Fruit fly (Drosophila melanogaster): Measurements from ENCODE around the gene Meltrin.

Gene Meltrin

dm6 chr3R:14691019-14691777 lies 5.9 kb downstream of the Meltrin start (continued):
- TF ChIP-seq CG1832 (GFP tag; optimal IDR thresholded peaks at IDR 0.05) = no peak
- no peak for TF ChIP-seq crp (GFP tag; optimal IDR thresholded peaks at IDR 0.05)
- peak; percentile 28 for TF ChIP-seq tio (GFP tag; optimal IDR thresholded peaks at IDR 0.05)

dm6 chr3R:14690065-14690464 lies 7.0 kb downstream of the Meltrin start:
- TF ChIP-seq Optix (GFP tag; IDR thresholded peaks at IDR 0.05) (no peak), CG2199 (GFP tag; IDR thresholded peaks at IDR 0.05) (peak; percentile 87; the same call in 1 of the 3 replicates), h (optimal IDR thresholded peaks at IDR 0.05) (no peak), Kr (GFP tag; optimal IDR thresholded peaks at IDR 0.05) (no peak), Hr78 (GFP tag; optimal IDR thresholded peaks at IDR 0.05) (peak in 1 of 2 experiments; percentile 37), Pdp1 (GFP tag; optimal IDR thresholded peaks at IDR 0.05) (no peak), CG15601 (tag; optimal IDR thresholded peaks at IDR 0.05) (no peak), CG10979 (tag; optimal IDR thresholded peaks at IDR 0.05) (no peak), Sin3A (optimal IDR thresholded peaks at IDR 0.05) (no peak), chinmo (GFP tag; IDR thresholded peaks at IDR 0.05; ENCODE audit: partially characterized antibody) (0 out of 4 replicates have a peak, but pooled peaks have one; percentile 45), sens (GFP tag) (peak; percentile 20)

- TF ChIP-seq vnd (GFP tag; IDR thresholded peaks at IDR 0.05; ENCODE audit: partially characterized antibody) = no peak
- TF ChIP-seq Opbp (GFP tag; IDR thresholded peaks at IDR 0.05; ENCODE audit: partially characterized antibody) = no peak
- peak; percentile 47 for TF ChIP-seq Med (GFP tag)
- TF ChIP-seq chinmo (GFP tag; IDR thresholded peaks at IDR 0.05; ENCODE audit: partially characterized antibody) = 0 out of 4 replicates have a peak, but pooled peaks have one; percentile 55
- TF ChIP-seq sd (tag; optimal IDR thresholded peaks at IDR 0.05) = peak; percentile 24
Observed at dm6 chr3R:14687296-14687695, 9.8 kb downstream of the Meltrin start.

dm6 chr3R:14683928-14684327 lies 13.2 kb downstream of the Meltrin start:
- TF ChIP-seq H2.0 (GFP tag; IDR thresholded peaks at IDR 0.05) (0 out of 2 replicates have a peak, but pooled peaks have one; percentile 6), ara (GFP tag; IDR thresholded peaks at IDR 0.05) (0 out of 2 replicates have a peak, but pooled peaks have one; percentile 33), esg (GFP tag; conservative IDR thresholded peaks at IDR 0.05) (0 out of 2 replicates have a peak, but pooled peaks have one; percentile 11), CG10543 (GFP tag; optimal IDR thresholded peaks at IDR 0.05) (no peak), sens (GFP tag) (peak; percentile 83), sr (GFP tag; IDR thresholded peaks at IDR 0.05) (no peak), CG11398 (GFP tag; optimal IDR thresholded peaks at IDR 0.05) (no peak), Atf6 (GFP tag; IDR thresholded peaks at IDR 0.05) (no peak), CG4820 (GFP tag; optimal IDR thresholded peaks at IDR 0.05) (no peak), CG32532 (GFP tag; IDR thresholded peaks at IDR 0.05) (0 out of 2 replicates have a peak, but pooled peaks have one; percentile 32), tgo (GFP tag; IDR thresholded peaks at IDR 0.05) (peak; percentile 30; the same call in 1 of the 3 replicates), so (GFP tag; IDR thresholded peaks at IDR 0.05) (0 out of 3 replicates have a peak, but pooled peaks have one; percentile 25), CG7839 (tag; optimal IDR thresholded peaks at IDR 0.05) (peak; percentile 6), nmo (GFP tag; optimal IDR thresholded peaks at IDR 0.05) (peak; percentile 7), otp (GFP tag; IDR thresholded peaks at IDR 0.05) (0 out of 3 replicates have a peak, but pooled peaks have one; percentile 17), prd (optimal IDR thresholded peaks at IDR 0.05) (no peak), prd (GFP tag; IDR thresholded peaks at IDR 0.05) (peak; percentile 38; the same call in 1 of the 3 replicates), vvl (GFP tag; IDR thresholded peaks at IDR 0.05) (0 out of 2 replicates have a peak, but pooled peaks have one; percentile 20), CG14441 (GFP tag; IDR thresholded peaks at IDR 0.05) (0 out of 2 replicates have a peak, but pooled peaks have one; percentile 15), CG31441 (GFP tag; IDR thresholded peaks at IDR 0.05) (0 out of 2 replicates have a peak, but pooled peaks have one; percentile 32), Med (GFP tag) (peak; percentile 25), Drgx (GFP tag; IDR thresholded peaks at IDR 0.05) (peak; percentile 79), CG11504 (tag; optimal IDR thresholded peaks at IDR 0.05) (peak; percentile 4), CG13424 (tag; optimal IDR thresholded peaks at IDR 0.05) (no peak), fd64A (GFP tag; optimal IDR thresholded peaks at IDR 0.05) (no peak), row (GFP tag; IDR thresholded peaks at IDR 0.05) (peak; percentile 34; the same call in 1 of the 3 replicates), CG18262 (tag; optimal IDR thresholded peaks at IDR 0.05) (peak; percentile 0)

Data from whole organism, embryonic.